Worm (Caenorhabditis elegans) whole organism, late embryonic: ENCODE results near the gene grsp-3.

ENCODE experiments used
- T23F11.4 ChIP-seq: fragments of 200-800 bp; sonication (Bioruptor generic); optimal IDR thresholded peaks from 2 replicates; lab custom pipeline; 2018; ENCODE audit warnings: mild to moderate bottlenecking, missing genetic modification characterization, missing compliant biosample characterization
- Y22D7AL.16 ChIP-seq: sonication (generic microtip); optimal IDR thresholded peaks from 2 replicates; lab custom pipeline; 2016; ENCODE audit warnings: missing genetic modification characterization, missing compliant biosample characterization
- ama-1 ChIP-seq: fragments of 150-350 bp; optimal IDR thresholded peaks from 2 replicates; lab custom pipeline; 2014
- ceh-22 ChIP-seq: sonication (generic microtip); optimal IDR thresholded peaks from 2 replicates; lab custom pipeline; 2017; ENCODE audit warnings: missing biosample characterization, missing genetic modification characterization
- ceh-31 ChIP-seq: sonication (generic microtip); optimal IDR thresholded peaks from 2 replicates; lab custom pipeline; 2016; ENCODE audit warnings: missing genetic modification characterization, missing compliant biosample characterization
- che-1 ChIP-seq: sonication (generic microtip); optimal IDR thresholded peaks from 2 replicates; lab custom pipeline; 2016; ENCODE audit warnings: mild to moderate bottlenecking, missing genetic modification characterization, missing compliant biosample characterization
- ets-4 ChIP-seq: sonication (generic microtip); optimal IDR thresholded peaks from 2 replicates; lab custom pipeline; 2016; ENCODE audit warnings: missing genetic modification characterization, missing compliant biosample characterization
- eyg-1 ChIP-seq: sonication (generic microtip); optimal IDR thresholded peaks from 2 replicates; lab custom pipeline; 2016; ENCODE audit warnings: missing genotype, missing genetic modification characterization, missing compliant biosample characterization
- fkh-6 ChIP-seq: sonication (generic microtip); optimal IDR thresholded peaks from 2 replicates; lab custom pipeline; 2016; ENCODE audit warnings: missing genetic modification characterization, missing compliant biosample characterization
- gmeb-2 ChIP-seq: sonication (generic microtip); optimal IDR thresholded peaks from 2 replicates; lab custom pipeline; 2016; ENCODE audit warnings: missing genetic modification characterization, inconsistent platforms, missing compliant biosample characterization
- hlh-13 ChIP-seq: fragments of 200-800 bp; sonication (Bioruptor generic); optimal IDR thresholded peaks from 2 replicates; lab custom pipeline; 2018; ENCODE audit warnings: mild to moderate bottlenecking, missing genetic modification characterization, missing compliant biosample characterization
- hlh-15 ChIP-seq: sonication (generic microtip); optimal IDR thresholded peaks from 2 replicates; lab custom pipeline; 2016; ENCODE audit warnings: missing genetic modification characterization, missing compliant biosample characterization
- hlh-30 ChIP-seq: sonication (generic microtip); optimal IDR thresholded peaks from 2 replicates; lab custom pipeline; 2017; ENCODE audit warnings: antibody characterized with exemption, missing genetic modification characterization, missing compliant biosample characterization; ENCODE audit not compliant: insufficient read depth
- hlh-6 ChIP-seq: sonication (generic microtip); optimal IDR thresholded peaks from 2 replicates; lab custom pipeline; 2016; ENCODE audit warnings: missing genotype, missing genetic modification characterization, missing compliant biosample characterization
- hlh-8 ChIP-seq: sonication (generic microtip); optimal IDR thresholded peaks from 2 replicates; lab custom pipeline; 2016; ENCODE audit warnings: missing genotype, missing genetic modification characterization, missing compliant biosample characterization
- lim-6 ChIP-seq: sonication (generic microtip); optimal IDR thresholded peaks from 2 replicates; lab custom pipeline; 2016; ENCODE audit warnings: missing genetic modification characterization, missing compliant biosample characterization
- lin-11 ChIP-seq: fragments of 200-800 bp; sonication (Bioruptor generic); optimal IDR thresholded peaks from 2 replicates; lab custom pipeline; 2018; ENCODE audit warnings: mild to moderate bottlenecking, missing genetic modification characterization, missing compliant biosample characterization
- nfya-1 ChIP-seq: sonication (generic microtip); optimal IDR thresholded peaks from 2 replicates; lab custom pipeline; 2017; ENCODE audit warnings: missing genetic modification characterization, mild to moderate bottlenecking, missing compliant biosample characterization, antibody characterized with exemption, moderate library complexity
- nhr-232 ChIP-seq: sonication (generic microtip); optimal IDR thresholded peaks from 2 replicates; lab custom pipeline; 2016; ENCODE audit warnings: missing genetic modification characterization, missing compliant biosample characterization
- odd-2 ChIP-seq: sonication (generic microtip); optimal IDR thresholded peaks from 2 replicates; lab custom pipeline; 2017; ENCODE audit warnings: antibody characterized with exemption, mild to moderate bottlenecking, missing genetic modification characterization, missing compliant biosample characterization
- pag-3 ChIP-seq: sonication (generic microtip); optimal IDR thresholded peaks from 2 replicates; lab custom pipeline; 2016; ENCODE audit warnings: missing compliant biosample characterization, missing genetic modification characterization, borderline replicate concordance
- pha-2 ChIP-seq: sonication (generic microtip); optimal IDR thresholded peaks from 2 replicates; lab custom pipeline; 2017; ENCODE audit warnings: mild to moderate bottlenecking, missing genetic modification characterization, missing compliant biosample characterization
- ref-2 ChIP-seq: sonication (generic microtip); optimal IDR thresholded peaks from 2 replicates; lab custom pipeline; 2016; ENCODE audit warnings: missing genetic modification characterization, missing compliant biosample characterization
- tbx-2 ChIP-seq: sonication (generic microtip); optimal IDR thresholded peaks from 2 replicates; lab custom pipeline; 2016; ENCODE audit warnings: missing genetic modification characterization, missing compliant biosample characterization
- ttx-3 ChIP-seq: sonication (generic microtip); optimal IDR thresholded peaks from 2 replicates; lab custom pipeline; 2016; ENCODE audit warnings: missing genetic modification reagents, missing genetic modification characterization, missing compliant biosample characterization
- unc-86 ChIP-seq: sonication (generic microtip); optimal IDR thresholded peaks from 2 replicates; lab custom pipeline; 2016; ENCODE audit warnings: missing genetic modification characterization, missing compliant biosample characterization
- zip-5 ChIP-seq: sonication (generic microtip); optimal IDR thresholded peaks from 2 replicates; lab custom pipeline; 2016; ENCODE audit warnings: missing genetic modification characterization, missing compliant biosample characterization
- ztf-16 ChIP-seq: sonication (generic microtip); optimal IDR thresholded peaks from 2 replicates; lab custom pipeline; 2017; ENCODE audit warnings: missing genetic modification characterization, missing compliant biosample characterization

grsp-3 gene

ce11 chrIV:7153362-7153761, 21.6 kb upstream of the grsp-3 start, which contains the start of gene C34D4.3:
TSS of gene C34D4.3 (plus strand) at chrIV:7153662.
- TF ChIP-seq T23F11.4 (GFP tag; lab: Kevin White, UChicago) (no peak), che-1 (tag; lab: Kevin White, UChicago) (no peak), hlh-6 (no peak), lim-6 (tag; lab: Kevin White, UChicago) (no peak), lin-11 (tag; lab: Kevin White, UChicago) (no peak), hlh-13 (GFP tag; lab: Kevin White, UChicago) (no peak), ztf-16 (no peak), nfya-1 (tag; lab: Kevin White, UChicago) (no peak), odd-2 (tag; lab: Kevin White, UChicago) (no peak), ama-1 (no peak), ref-2 (tag; lab: Kevin White, UChicago) (no peak), hlh-8 (tag; lab: Kevin White, UChicago) (no peak), tbx-2 (no peak), gmeb-2 (tag; lab: Kevin White, UChicago) (no peak), pag-3 (tag; lab: Kevin White, UChicago) (no peak), hlh-15 (no peak)

ce11 chrIV:7152409-7152808, 20.7 kb upstream of the grsp-3 start, which contains the start of gene col-113:
TSS of gene col-113 (minus strand) at chrIV:7152509.
- TF ChIP-seq hlh-8 (tag; lab: Kevin White, UChicago) (no peak), lin-11 (tag; lab: Kevin White, UChicago) (no peak), ceh-22 (tag; lab: Kevin White, UChicago) (no peak), pha-2 (tag; lab: Kevin White, UChicago) (no peak), T23F11.4 (GFP tag; lab: Kevin White, UChicago) (no peak)

DNA sequence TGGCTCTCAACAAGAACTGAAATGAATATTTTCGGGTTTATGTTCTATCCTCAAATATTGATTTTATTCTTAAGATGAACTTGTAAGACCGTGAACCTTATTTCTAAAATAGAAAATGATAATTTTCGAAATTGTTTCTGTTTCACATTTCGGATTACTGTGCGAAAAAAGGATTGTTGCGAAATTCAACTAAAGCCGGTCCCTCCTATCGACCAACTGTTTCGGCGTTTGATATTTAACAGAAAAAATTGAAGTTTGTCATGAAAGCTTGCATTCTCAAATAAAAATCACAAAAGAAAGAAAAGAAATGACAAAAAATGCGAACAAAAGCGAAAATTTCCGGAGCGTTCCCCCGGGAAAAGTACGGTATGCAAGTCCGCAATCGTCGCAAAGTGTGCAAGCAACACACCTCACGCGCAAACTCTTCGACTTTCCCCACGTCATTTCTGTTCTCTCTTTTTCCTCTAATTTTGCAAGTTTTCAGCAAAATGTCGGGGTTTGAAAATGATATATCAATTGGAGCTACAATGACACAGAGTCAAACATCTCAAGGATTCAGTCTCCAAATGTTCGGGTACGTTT, 17.4 kb upstream of the grsp-3 start, which contains the start of gene C34D4.4:
Gene C34D4.4 (plus strand): TSS at position 342 of the 582 bp plus-strand sequence.
- TF ChIP-seq ets-4 (tag; lab: Kevin White, UChicago) = no peak
- TF ChIP-seq zip-5 (tag; lab: Kevin White, UChicago) = no peak
- TF ChIP-seq nfya-1 (tag; lab: Kevin White, UChicago) = peak; percentile 16

- peak; percentile 55 for TF ChIP-seq hlh-30 (tag; lab: Kevin White, UChicago)
- TF ChIP-seq nfya-1 (tag; lab: Kevin White, UChicago) = peak; percentile 2
- no peak for TF ChIP-seq hlh-15
- TF ChIP-seq, all 69 proteins: peak for 2
These were observed 16.0 kb upstream of the grsp-3 start for ce11 chrIV:7147722-7148121.

ce11 chrIV:7144670-7145257, 13.0 kb upstream of the grsp-3 start, which contains the start of gene hecd-1:
TSS of gene hecd-1 (minus strand) at chrIV:7144720.
- TF ChIP-seq hlh-30 (tag; lab: Kevin White, UChicago) = peak; percentile 19
- no peak for TF ChIP-seq fkh-6 (tag; lab: Kevin White, UChicago)

ce11 chrIV:7139143-7139542, 7.4 kb upstream of the grsp-3 start:
- TF ChIP-seq odd-2 (tag; lab: Kevin White, UChicago) = no peak
- TF ChIP-seq nhr-232 (tag; lab: Kevin White, UChicago) = no peak
- TF ChIP-seq ttx-3 (tag; lab: Kevin White, UChicago) = no peak
- TF ChIP-seq ceh-31 (tag; lab: Kevin White, UChicago) = no peak
- TF ChIP-seq Y22D7AL.16 (tag; lab: Kevin White, UChicago) = no peak
- no peak for TF ChIP-seq unc-86
- TF ChIP-seq hlh-15 = no peak
- TF ChIP-seq eyg-1 (tag; lab: Kevin White, UChicago) = no peak
- TF ChIP-seq che-1 (tag; lab: Kevin White, UChicago) = no peak
